Worm (Caenorhabditis elegans) whole organism, young adult: ENCODE data around the gene ZK945.4.

Experiments used
- F52B5.7 ChIP-seq: sonication (generic microtip); optimal IDR thresholded peaks from 2 replicates; lab custom pipeline; 2016; ENCODE audit warnings: mild to moderate bottlenecking, missing genetic modification characterization, missing compliant biosample characterization
- ama-1 ChIP-seq, 3 experiments: fragments of 150-350 bp in 1 of 3; sonication (generic microtip) in 2 of 3; optimal IDR thresholded peaks; 2 replicates each; lab custom pipeline; 2014 to 2018; ENCODE audit warnings: missing biosample characterization in 2 of 3, missing genetic modification characterization in 2 of 3, missing genetic modification reagents in 2 of 3
- lin-35 ChIP-seq, 3 experiments: fragments of 150-350 bp in 2 of 3; sonication (generic microtip) in 1 of 3; optimal IDR thresholded peaks; 2 replicates each; lab custom pipeline; 2014 to 2018; ENCODE audit warnings: missing biosample characterization in 3 of 3, missing genetic modification characterization in 3 of 3, missing genetic modification reagents in 3 of 3
- rec-8 ChIP-seq, 2 experiments: sonication (generic microtip); optimal IDR thresholded peaks; 2 replicates each; lab custom pipeline; 2016; ENCODE audit warnings: mild to moderate bottlenecking in 2 of 2, missing genetic modification characterization in 2 of 2, missing genetic modification reagents in 2 of 2, missing genotype in 2 of 2, missing biosample characterization in 1 of 2, missing compliant biosample characterization in 1 of 2, moderate library complexity in 1 of 2
- rpc-1 ChIP-seq, 2 experiments: fragments of 150-350 bp in 1 of 2; sonication (generic microtip) in 1 of 2; optimal IDR thresholded peaks; 2 replicates each; lab custom pipeline; 2014 to 2018; ENCODE audit warnings: missing biosample characterization in 1 of 2, missing genetic modification characterization in 1 of 2, missing genetic modification reagents in 1 of 2, missing genotype in 1 of 2

DNA sequence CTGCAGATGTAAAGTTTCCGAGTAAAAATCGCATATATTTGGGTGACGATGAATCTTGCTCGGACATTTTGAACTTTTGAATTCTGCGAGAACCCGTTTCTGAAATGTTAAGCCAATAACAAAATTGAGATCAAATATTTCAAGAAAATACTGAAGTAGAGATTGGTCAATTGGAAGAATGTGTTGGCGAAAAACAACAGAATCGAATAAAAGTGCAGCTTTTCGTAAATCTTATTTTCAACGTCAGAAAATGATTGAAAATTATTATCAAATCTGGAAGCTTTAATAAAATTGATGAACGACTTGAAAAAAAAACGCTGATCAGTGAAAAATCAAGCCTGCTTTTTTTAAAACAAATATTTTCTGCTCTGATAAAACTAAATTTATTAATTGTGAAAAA lies 21.9 kb upstream of the ZK945.4 start, which contains the start of gene F27E5.8:
- no peak for TF ChIP-seq lin-35 (GFP tag; optimal IDR thresholded peaks at IDR 0.05; lab: Kevin White, UChicago)
- no peak for TF ChIP-seq rec-8 (tag; optimal IDR thresholded peaks at IDR 0.05; lab: Kevin White, UChicago)
- TF ChIP-seq ama-1 (optimal IDR thresholded peaks at IDR 0.05; lab: Kevin White, UChicago) = no peak
- TF ChIP-seq ama-1 (GFP tag; optimal IDR thresholded peaks at IDR 0.05; lab: Kevin White, UChicago) = no peak
- no peak for TF ChIP-seq rpc-1 (optimal IDR thresholded peaks at IDR 0.05; lab: Kevin White, UChicago)
- no peak for TF ChIP-seq rpc-1 (tag; optimal IDR thresholded peaks at IDR 0.05; lab: Kevin White, UChicago)
- TF ChIP-seq F52B5.7 (tag; lab: Kevin White, UChicago) = no peak
